Worm (Caenorhabditis elegans) whole organism, young adult: ENCODE data around the gene K07H8.2.

Source experiments
- B0261.1 ChIP-seq: sonication (generic microtip); optimal IDR thresholded peaks from 2 replicates; lab custom pipeline; 2016; ENCODE audit warnings: mild to moderate bottlenecking, missing genetic modification characterization, moderate library complexity, missing compliant biosample characterization
- C06A6.2 ChIP-seq: fragments of 200-800 bp; sonication (Bioruptor generic); conservative IDR thresholded peaks from 2 replicates; pipeline ENCODE4 v1.3.6; 2022; ENCODE audit warnings: missing genetic modification characterization, missing compliant biosample characterization
- F22D6.2 ChIP-seq: sonication (generic microtip); optimal IDR thresholded peaks from 2 replicates; lab custom pipeline; 2016; ENCODE audit warnings: mild to moderate bottlenecking, missing genetic modification characterization, missing compliant biosample characterization
- F23B12.7 ChIP-seq: sonication (generic microtip); optimal IDR thresholded peaks from 2 replicates; lab custom pipeline; 2017; ENCODE audit warnings: missing genetic modification characterization, mild to moderate bottlenecking, missing compliant biosample characterization, antibody characterized with exemption, moderate library complexity; ENCODE audit not compliant: insufficient read depth
- F33H1.4 ChIP-seq: fragments of 200-800 bp; sonication (Bioruptor generic); IDR thresholded peaks from 2 replicates; pipeline ENCODE4 v1.3.6; 2022; ENCODE audit warnings: missing genetic modification reagents, missing genetic modification characterization, missing compliant biosample characterization
- F37B4.10 ChIP-seq: fragments of 200-800 bp; sonication (Bioruptor generic); IDR thresholded peaks from 2 replicates; pipeline ENCODE4 v1.3.6; 2022; ENCODE audit warnings: missing genetic modification characterization, missing compliant biosample characterization
- K11D2.4 ChIP-seq: fragments of 200-800 bp; sonication (Bioruptor generic); IDR thresholded peaks from 2 replicates; pipeline ENCODE4 v1.3.6; 2022; ENCODE audit warnings: missing genetic modification reagents, missing genetic modification characterization, missing compliant biosample characterization
- Y53G8AR.9 ChIP-seq: fragments of 200-800 bp; sonication (Bioruptor generic); conservative IDR thresholded peaks from 2 replicates; pipeline ENCODE4 v1.3.6; 2022; ENCODE audit warnings: missing genetic modification reagents, missing genetic modification characterization, missing compliant biosample characterization
- Y56A3A.18 ChIP-seq: fragments of 200-800 bp; sonication (Bioruptor generic); IDR thresholded peaks from 2 replicates; pipeline ENCODE4 v1.3.6; 2022; ENCODE audit warnings: missing genetic modification reagents, missing genetic modification characterization, missing compliant biosample characterization
- Y79H2A.3 ChIP-seq: fragments of 200-800 bp; sonication (Bioruptor generic); conservative IDR thresholded peaks from 2 replicates; pipeline ENCODE4 v1.3.6; 2022; ENCODE audit warnings: missing genetic modification reagents, missing genetic modification characterization, missing compliant biosample characterization
- ZK185.1 ChIP-seq: sonication (generic microtip); optimal IDR thresholded peaks from 2 replicates; lab custom pipeline; 2016; ENCODE audit warnings: mild to moderate bottlenecking, missing genetic modification characterization, missing compliant biosample characterization; ENCODE audit not compliant: poor library complexity, severe bottlenecking
- athp-1 ChIP-seq: sonication (generic microtip); optimal IDR thresholded peaks from 2 replicates; lab custom pipeline; 2017; ENCODE audit warnings: mild to moderate bottlenecking, missing genetic modification characterization, missing compliant biosample characterization
- attf-5 ChIP-seq: fragments of 200-800 bp; sonication (Bioruptor generic); optimal IDR thresholded peaks from 2 replicates; lab custom pipeline; 2018; ENCODE audit warnings: mild to moderate bottlenecking, missing genetic modification characterization, missing compliant biosample characterization
- ceh-27 ChIP-seq: fragments of 200-800 bp; sonication (Bioruptor generic); optimal IDR thresholded peaks from 2 replicates; lab custom pipeline; 2018; ENCODE audit warnings: mild to moderate bottlenecking, missing genetic modification characterization, moderate library complexity, missing compliant biosample characterization
- ceh-58 ChIP-seq: fragments of 200-800 bp; sonication (Bioruptor generic); IDR thresholded peaks from 2 replicates; pipeline ENCODE4 v1.3.6; 2022; ENCODE audit warnings: missing genetic modification characterization, missing compliant biosample characterization
- ceh-91 ChIP-seq: fragments of 200-800 bp; sonication (Bioruptor generic); IDR thresholded peaks from 2 replicates; pipeline ENCODE4 v1.3.6; 2022; ENCODE audit warnings: missing genetic modification reagents, missing genetic modification characterization, missing compliant biosample characterization
- die-1 ChIP-seq: sonication (generic microtip); optimal IDR thresholded peaks from 2 replicates; lab custom pipeline; 2016; ENCODE audit warnings: missing genotype, mild to moderate bottlenecking, missing genetic modification characterization, missing compliant biosample characterization
- egrh-3 ChIP-seq: fragments of 200-800 bp; sonication (Bioruptor generic); IDR thresholded peaks from 2 replicates; pipeline ENCODE4 v1.3.6; 2022; ENCODE audit warnings: missing genetic modification reagents, missing genetic modification characterization, missing compliant biosample characterization
- ets-4 ChIP-seq: fragments of 200-800 bp; sonication (Bioruptor generic); optimal IDR thresholded peaks from 2 replicates; lab custom pipeline; 2018; ENCODE audit warnings: mild to moderate bottlenecking, missing genetic modification characterization, missing compliant biosample characterization
- gei-17 ChIP-seq: fragments of 200-800 bp; sonication (Bioruptor generic); optimal IDR thresholded peaks from 2 replicates; lab custom pipeline; 2018; ENCODE audit warnings: mild to moderate bottlenecking, missing genetic modification characterization, missing compliant biosample characterization
- hmg-1.2 ChIP-seq: fragments of 200-800 bp; sonication (Bioruptor generic); IDR thresholded peaks from 2 replicates; pipeline ENCODE4 v1.3.6; 2022; ENCODE audit warnings: missing genetic modification reagents, missing genetic modification characterization, missing compliant biosample characterization
- hrde-1 ChIP-seq: sonication (generic microtip); optimal IDR thresholded peaks from 2 replicates; lab custom pipeline; 2016; ENCODE audit warnings: missing genetic modification characterization, mild to moderate bottlenecking, missing compliant biosample characterization, moderate library complexity, missing genotype, missing genetic modification reagents, borderline replicate concordance
- lag-1 ChIP-seq: fragments of 200-800 bp; sonication (Bioruptor generic); IDR thresholded peaks from 2 replicates; pipeline ENCODE4 v1.3.6; 2022; ENCODE audit warnings: missing genetic modification reagents, missing genetic modification characterization, missing compliant biosample characterization
- let-607 ChIP-seq, 2 experiments: fragments of 200-800 bp in 1 of 2; sonication (Bioruptor generic) in 1 of 2; sonication (generic microtip) in 1 of 2; optimal IDR thresholded peaks; 2 replicates each; lab custom pipeline; 2016 to 2018; ENCODE audit warnings: mild to moderate bottlenecking in 2 of 2, missing compliant biosample characterization in 2 of 2, missing genetic modification characterization in 2 of 2, moderate library complexity in 2 of 2, missing genotype in 1 of 2
- lin-26 ChIP-seq: fragments of 200-800 bp; sonication (Bioruptor generic); IDR thresholded peaks from 2 replicates; pipeline ENCODE4 v1.3.6; 2022; ENCODE audit warnings: missing genetic modification reagents, missing genetic modification characterization, missing compliant biosample characterization
- lin-54 ChIP-seq: fragments of 200-800 bp; sonication (Bioruptor generic); optimal IDR thresholded peaks from 2 replicates; lab custom pipeline; 2018; ENCODE audit warnings: mild to moderate bottlenecking, missing genetic modification characterization, missing compliant biosample characterization
- lsl-1 ChIP-seq: fragments of 200-800 bp; sonication (Bioruptor generic); optimal IDR thresholded peaks from 2 replicates; lab custom pipeline; 2018; ENCODE audit warnings: mild to moderate bottlenecking, missing genetic modification characterization, moderate library complexity, missing compliant biosample characterization
- madf-10 ChIP-seq: sonication (generic microtip); optimal IDR thresholded peaks from 2 replicates; lab custom pipeline; 2016; ENCODE audit warnings: mild to moderate bottlenecking, missing genetic modification characterization, missing compliant biosample characterization
- nhr-179 ChIP-seq: sonication (generic microtip); optimal IDR thresholded peaks from 2 replicates; lab custom pipeline; 2016; ENCODE audit warnings: mild to moderate bottlenecking, missing genetic modification characterization, missing compliant biosample characterization
- nhr-90 ChIP-seq: sonication (generic microtip); optimal IDR thresholded peaks from 2 replicates; lab custom pipeline; 2016; ENCODE audit warnings: missing genotype, mild to moderate bottlenecking, missing genetic modification characterization, missing compliant biosample characterization
- pbrm-1 ChIP-seq: fragments of 200-800 bp; sonication (Bioruptor generic); IDR thresholded peaks from 2 replicates; pipeline ENCODE4 v1.3.6; 2022; ENCODE audit warnings: missing genetic modification reagents, missing genetic modification characterization, missing compliant biosample characterization
- pha-4 ChIP-seq: fragments of 150-350 bp; sonication (generic microtip); optimal IDR thresholded peaks from 2 replicates; lab custom pipeline; 2014; ENCODE audit warnings: missing biosample characterization, missing genetic modification reagents, missing genetic modification characterization
- sdz-38 ChIP-seq: sonication (generic microtip); optimal IDR thresholded peaks from 2 replicates; lab custom pipeline; 2016; ENCODE audit warnings: missing genotype, missing genetic modification characterization, missing compliant biosample characterization
- sea-2 ChIP-seq: fragments of 200-800 bp; sonication (Bioruptor generic); IDR thresholded peaks from 2 replicates; pipeline ENCODE4 v1.3.6; 2022; ENCODE audit warnings: missing genetic modification characterization, missing compliant biosample characterization
- snpc-3.4 ChIP-seq: sonication (generic microtip); optimal IDR thresholded peaks from 2 replicates; lab custom pipeline; 2017; ENCODE audit warnings: missing genetic modification characterization, mild to moderate bottlenecking, missing compliant biosample characterization, antibody characterized with exemption, moderate library complexity, missing genotype, missing genetic modification reagents
- sptf-2 ChIP-seq: fragments of 200-800 bp; sonication (Bioruptor generic); optimal IDR thresholded peaks from 2 replicates; lab custom pipeline; 2018; ENCODE audit warnings: mild to moderate bottlenecking, missing genetic modification characterization, missing compliant biosample characterization
- tbp1 ChIP-seq: fragments of 200-800 bp; sonication (Bioruptor generic); optimal IDR thresholded peaks from 2 replicates; lab custom pipeline; 2018; ENCODE audit warnings: mild to moderate bottlenecking, missing genetic modification characterization, missing compliant biosample characterization
- tbx-9 ChIP-seq: sonication (generic microtip); optimal IDR thresholded peaks from 2 replicates; lab custom pipeline; 2016; ENCODE audit warnings: borderline replicate concordance, missing genetic modification characterization, inconsistent platforms, missing compliant biosample characterization
- unc-62 ChIP-seq: fragments of 150-350 bp; optimal IDR thresholded peaks from 2 replicates; lab custom pipeline; 2014; ENCODE audit warnings: missing biosample characterization, missing genetic modification reagents, missing genetic modification characterization
- zfh-2 ChIP-seq: fragments of 200-800 bp; sonication (Bioruptor generic); conservative IDR thresholded peaks from 2 replicates; pipeline ENCODE4 v1.3.6; 2022; ENCODE audit warnings: missing genetic modification reagents, missing genetic modification characterization, missing compliant biosample characterization
- zim-3 ChIP-seq: sonication (generic microtip); optimal IDR thresholded peaks from 2 replicates; lab custom pipeline; 2017; ENCODE audit warnings: mild to moderate bottlenecking, missing genetic modification characterization, moderate library complexity, missing compliant biosample characterization
- ztf-28 ChIP-seq: fragments of 200-800 bp; sonication (Bioruptor generic); IDR thresholded peaks from 2 replicates; pipeline ENCODE4 v1.3.6; 2022; ENCODE audit warnings: missing genetic modification reagents, missing genetic modification characterization, missing compliant biosample characterization
- ztf-3 ChIP-seq: fragments of 200-800 bp; sonication (Bioruptor generic); optimal IDR thresholded peaks from 2 replicates; lab custom pipeline; 2018; ENCODE audit warnings: mild to moderate bottlenecking, missing genetic modification characterization, missing compliant biosample characterization

K07H8.2 gene

DNA sequence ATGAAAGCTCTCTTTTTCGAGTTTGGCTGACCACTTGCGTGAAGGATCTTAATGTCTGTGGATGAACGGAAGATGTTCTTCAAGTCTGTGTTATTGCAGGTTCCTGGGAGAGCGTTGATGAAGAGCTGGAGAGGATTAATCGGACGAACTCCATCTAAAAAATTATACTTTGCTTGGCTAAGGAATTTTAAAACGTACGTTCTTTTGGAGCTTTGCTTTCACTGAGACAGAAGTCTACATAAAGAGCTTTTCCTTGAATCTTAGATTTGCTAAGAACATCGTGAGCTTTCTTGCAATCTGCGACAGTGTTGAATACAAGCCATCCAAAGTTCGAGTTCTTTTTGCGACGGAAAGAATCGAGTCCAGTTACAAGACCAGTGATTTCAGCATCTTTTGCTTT is 4.0 kb upstream of the K07H8.2 start:
- TF ChIP-seq tbx-9 (tag; lab: Kevin White, UChicago) (no peak), lin-26 (0 out of 2 replicates have a peak, but pooled peaks have one; percentile 52)

DNA sequence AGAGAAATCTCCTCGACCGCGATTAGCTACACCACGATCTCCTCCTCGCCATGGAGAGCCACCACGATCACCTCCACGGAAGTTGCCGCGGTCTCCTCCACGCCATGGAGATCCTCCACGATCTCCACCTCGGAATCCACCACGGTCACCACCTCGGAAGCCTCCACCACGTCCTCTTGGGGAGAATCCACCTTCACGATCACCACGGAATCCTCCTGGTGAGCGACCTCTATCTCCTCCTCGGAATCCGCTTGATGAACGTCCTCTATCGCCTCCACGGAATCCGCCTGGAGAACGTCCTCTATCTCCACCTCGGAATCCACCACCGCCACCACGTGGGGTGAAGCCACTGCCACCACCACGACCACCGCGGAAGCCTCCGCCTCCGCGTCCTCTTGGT is 2.2 kb upstream of the K07H8.2 start:
- TF ChIP-seq egrh-3 (GFP tag; lab: Robert Waterston, UW) (peak; percentile 75; the same call in 1 of the 2 replicates), die-1 (tag; lab: Kevin White, UChicago) (peak; percentile 29), zfh-2 (GFP tag; lab: Robert Waterston, UW) (peak; percentile 73), K11D2.4 (GFP tag; lab: Robert Waterston, UW) (no peak), F37B4.10 (0 out of 2 replicates have a peak, but pooled peaks have one; percentile 50), ZK185.1 (tag; lab: Kevin White, UChicago) (no peak)

DNA sequence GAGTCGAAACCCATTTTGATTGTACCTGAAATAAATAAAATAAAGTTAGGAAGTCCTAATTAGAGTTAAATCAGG is 2.0 kb upstream of the K07H8.2 start, which contains the start of gene nucl-1:
TSS of gene nucl-1 (minus strand) at position 26 of the 75 bp plus-strand sequence.
- TF ChIP-seq zim-3 (tag; lab: Kevin White, UChicago): no peak
- no peak for TF ChIP-seq athp-1 (tag; lab: Kevin White, UChicago)
- TF ChIP-seq Y79H2A.3 (GFP tag; lab: Robert Waterston, UW): no peak
- no peak for TF ChIP-seq ets-4 (GFP tag; lab: Kevin White, UChicago)
- no peak for TF ChIP-seq Y56A3A.18 (GFP tag; lab: Robert Waterston, UW)
- TF ChIP-seq C06A6.2 (GFP tag; lab: Robert Waterston, UW): no peak
- TF ChIP-seq pha-4 (tag; lab: Kevin White, UChicago): no peak
- no peak for TF ChIP-seq hrde-1 (tag; lab: Kevin White, UChicago)
- no peak for TF ChIP-seq madf-10 (tag; lab: Kevin White, UChicago)
- TF ChIP-seq ceh-58 (GFP tag; lab: Robert Waterston, UW): no peak
- no peak for TF ChIP-seq snpc-3.4
- TF ChIP-seq gei-17 (GFP tag; lab: Kevin White, UChicago): no peak
- no peak for TF ChIP-seq pbrm-1 (GFP tag; lab: Robert Waterston, UW)
- no peak for TF ChIP-seq hmg-1.2 (GFP tag; lab: Robert Waterston, UW)
- no peak for TF ChIP-seq Y53G8AR.9 (GFP tag; lab: Robert Waterston, UW)
- TF ChIP-seq ZK185.1 (tag; lab: Kevin White, UChicago): no peak

DNA sequence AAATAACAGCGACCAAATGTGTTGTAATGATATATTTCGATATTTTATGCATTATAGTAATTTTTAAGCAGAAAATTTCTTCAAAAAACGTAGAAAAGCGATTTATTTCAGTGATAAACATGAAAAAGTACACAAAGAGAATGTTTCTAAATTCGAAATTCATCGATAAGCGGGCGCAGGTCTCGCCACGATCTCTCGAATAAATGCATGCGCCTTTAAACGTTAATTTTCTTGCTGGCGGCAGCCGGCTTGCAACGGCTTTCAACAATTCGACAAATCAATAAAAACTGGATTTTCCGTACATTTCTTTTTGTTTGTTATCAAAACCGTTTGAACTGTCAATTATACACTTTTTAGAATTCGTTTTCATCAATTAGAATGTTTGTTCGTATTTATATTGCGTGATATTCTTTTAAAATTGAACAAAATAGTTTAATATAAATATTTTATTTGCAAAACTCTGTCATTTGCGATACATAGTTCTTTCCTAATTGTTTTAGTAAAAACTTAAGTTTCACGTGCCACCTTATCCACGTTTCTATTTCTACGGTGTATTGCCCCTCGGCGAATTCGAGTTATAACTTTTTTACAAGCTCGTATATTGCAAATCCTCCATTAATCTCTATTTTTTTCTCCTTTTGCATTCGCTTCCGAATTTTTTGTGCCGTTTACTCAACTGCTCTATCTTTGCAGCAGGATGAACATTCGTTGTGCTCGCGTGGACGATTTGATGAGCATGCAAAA is 1.6 kb upstream of the K07H8.2 start, which contains the start of gene daf-31:
TSS of gene daf-31 (plus strand) at position 694 of the 744 bp plus-strand sequence.
- TF ChIP-seq tbp1 (GFP tag; lab: Kevin White, UChicago) (peak; percentile 24), sea-2 (no peak), lin-54 (GFP tag; lab: Kevin White, UChicago) (no peak), ztf-3 (GFP tag; lab: Kevin White, UChicago) (no peak), B0261.1 (tag; lab: Kevin White, UChicago) (no peak), sdz-38 (no peak), F22D6.2 (tag; lab: Kevin White, UChicago) (no peak), nhr-179 (tag; lab: Kevin White, UChicago) (no peak), unc-62 (GFP tag; lab: Kevin White, UChicago) (no peak), ceh-91 (GFP tag; lab: Robert Waterston, UW) (no peak), lsl-1 (peak; percentile 7), nhr-90 (no peak), zfh-2 (GFP tag; lab: Robert Waterston, UW) (no peak), hrde-1 (tag; lab: Kevin White, UChicago) (no peak), ztf-28 (GFP tag; lab: Robert Waterston, UW) (no peak), F33H1.4 (peak; percentile 87), lag-1 (GFP tag; lab: Robert Waterston, UW) (no peak), let-607 (tag; optimal IDR thresholded peaks at IDR 0.05; lab: Kevin White, UChicago) (no peak), zim-3 (tag; lab: Kevin White, UChicago) (no peak), F23B12.7 (tag; lab: Kevin White, UChicago) (peak; percentile 45), ceh-27 (GFP tag; lab: Kevin White, UChicago) (no peak), attf-5 (GFP tag; lab: Kevin White, UChicago) (peak; percentile 55), sptf-2 (no peak), hmg-1.2 (GFP tag; lab: Robert Waterston, UW) (peak; percentile 3; the same call in 1 of the 2 replicates)
